Worm (Caenorhabditis elegans) whole organism, L1 larva: ENCODE data around the gene srg-25.

ENCODE experiments used
- lin-13 ChIP-seq: fragments of 150-350 bp; optimal IDR thresholded peaks from 2 replicates; lab custom pipeline; 2014; ENCODE audit warnings: missing biosample characterization, missing genetic modification reagents, missing genetic modification characterization
- nhr-28 ChIP-seq: fragments of 150-350 bp; optimal IDR thresholded peaks from 2 replicates; lab custom pipeline; 2014; ENCODE audit warnings: missing biosample characterization, missing genetic modification characterization
- xbp-1 ChIP-seq: sonication (generic microtip); optimal IDR thresholded peaks from 2 replicates; lab custom pipeline; 2016; ENCODE audit warnings: missing genetic modification characterization, missing compliant biosample characterization

- no peak for TF ChIP-seq nhr-28 (tag; lab: Kevin White, UChicago)
- no peak for TF ChIP-seq lin-13 (GFP tag; lab: Kevin White, UChicago)
- TF ChIP-seq xbp-1 (tag; lab: Kevin White, UChicago): no peak
Measured at ce11 chrV:5314104-5314503, 31.2 kb downstream of the srg-25 start, which contains the start of gene C10G8.2.
